Fruit fly (Drosophila melanogaster): ENCODE results near the gene CG15458.

CG15458 gene

dm6 chrX:20385865-20386264, 28.1 kb downstream of the CG15458 start:
- TF ChIP-seq ems (GFP tag; optimal IDR thresholded peaks at IDR 0.05) (no peak), Taf1 (GFP tag; IDR thresholded peaks at IDR 0.05) (no peak), CTCF (GFP tag; optimal IDR thresholded peaks at IDR 0.05) (peak; percentile 70), CG8089 (GFP tag; optimal IDR thresholded peaks at IDR 0.05) (no peak)

- TF ChIP-seq Six4 (GFP tag; optimal IDR thresholded peaks at IDR 0.05) (no peak), al (GFP tag; IDR thresholded peaks at IDR 0.05) (no peak), gcm (GFP tag; optimal IDR thresholded peaks at IDR 0.05) (no peak), unpg (GFP tag; optimal IDR thresholded peaks at IDR 0.05) (no peak), CG12391 (tag; optimal IDR thresholded peaks at IDR 0.05) (no peak)
Observed at dm6 chrX:20376422-20376821, 37.6 kb downstream of the CG15458 start, which contains the start of gene CG12679. Gene CG12679 (minus strand): TSS chrX:20376522.

Measured in whole organism, embryonic.